Worm (Caenorhabditis elegans): ENCODE data around the gene ifd-2.

DNA sequence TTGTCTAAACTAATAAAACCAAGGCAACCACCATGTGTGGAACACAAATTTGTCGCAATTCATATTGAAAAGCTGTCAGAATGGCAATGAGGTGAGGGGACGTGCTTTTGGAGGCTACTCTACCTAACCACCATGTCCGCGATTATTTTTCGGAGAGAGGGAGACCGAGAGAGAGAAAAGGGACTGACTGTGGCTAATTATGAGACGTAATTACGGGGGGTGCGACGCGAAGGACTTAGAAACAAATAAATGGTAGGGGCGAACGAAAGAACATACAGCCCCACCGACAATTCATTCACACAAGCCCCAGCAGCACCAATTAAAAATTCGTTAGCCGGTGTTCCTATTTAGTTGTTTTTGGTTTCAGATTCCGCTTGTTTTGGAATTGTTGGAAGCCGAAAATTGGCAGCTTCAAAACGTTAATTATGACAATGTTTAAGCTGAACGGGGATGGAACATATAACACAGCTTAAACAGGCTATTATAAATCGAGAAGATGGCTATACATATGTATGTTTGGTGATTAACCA, 37.1 kb upstream of the ifd-2 start:
- no peak for TF ChIP-seq nfya-1 (tag; optimal IDR thresholded peaks at IDR 0.05; ENCODE audit: borderline replicate concordance, insufficient read depth)
- no peak for TF ChIP-seq T26A5.8 (tag; optimal IDR thresholded peaks at IDR 0.05)
- no peak for TF ChIP-seq dox-1 (GFP tag; IDR thresholded peaks at IDR 0.05)
- TF ChIP-seq die-1 (tag; optimal IDR thresholded peaks at IDR 0.05): no peak
- no peak for TF ChIP-seq snpc-4 (GFP tag; optimal IDR thresholded peaks at IDR 0.05)
- TF ChIP-seq snpc-4 (tag; optimal IDR thresholded peaks at IDR 0.05): no peak
- no peak for TF ChIP-seq F57A8.1 (GFP tag; optimal IDR thresholded peaks at IDR 0.05)
- TF ChIP-seq sptf-2 (GFP tag; optimal IDR thresholded peaks at IDR 0.05): no peak
- no peak for TF ChIP-seq F23B12.7 (tag; optimal IDR thresholded peaks at IDR 0.05; ENCODE audit: insufficient read depth)
- TF ChIP-seq F22D6.2 (tag; optimal IDR thresholded peaks at IDR 0.05): no peak

All from whole organism, young adult.